Worm (Caenorhabditis elegans): ENCODE measurements around the gene srh-137.

Gene srh-137

ce11 chrV:16668473-16668872 is 48.0 kb downstream of the srh-137 start, which contains the start of gene F14F8.9:
Gene F14F8.9, minus strand, starts transcription at chrV:16668573.
- TF ChIP-seq ztf-16 (tag; optimal IDR thresholded peaks at IDR 0.05): no peak
- TF ChIP-seq K02D7.2 (tag; optimal IDR thresholded peaks at IDR 0.05): no peak
- no peak for TF ChIP-seq ama-1 (optimal IDR thresholded peaks at IDR 0.05)
- TF ChIP-seq pha-4 (tag; optimal IDR thresholded peaks at IDR 0.05): no peak
- no peak for TF ChIP-seq ttx-3 (tag; optimal IDR thresholded peaks at IDR 0.05)
- TF ChIP-seq fkh-6 (tag; optimal IDR thresholded peaks at IDR 0.05): no peak
- no peak for TF ChIP-seq gmeb-2 (tag; optimal IDR thresholded peaks at IDR 0.05)
- TF ChIP-seq F13H6.1 (tag; optimal IDR thresholded peaks at IDR 0.05): no peak
- TF ChIP-seq unc-3 (GFP tag; conservative IDR thresholded peaks at IDR 0.05): no peak
- no peak for TF ChIP-seq unc-3 (tag; optimal IDR thresholded peaks at IDR 0.05)

- TF ChIP-seq ceh-6 (GFP tag; optimal IDR thresholded peaks at IDR 0.05) (no peak), ceh-24 (tag; optimal IDR thresholded peaks at IDR 0.05) (no peak), ceh-9 (tag; optimal IDR thresholded peaks at IDR 0.05) (no peak)
These were observed 49.8 kb downstream of the srh-137 start, which contains the start of gene F14F8.14 for ce11 chrV:16666647-16667046. Gene F14F8.14, minus strand, starts transcription at chrV:16666747.
